Fruit fly (Drosophila melanogaster): Measurements from ENCODE around the gene CG1542.

CG1542 gene

dm6 chr3R:31213227-31213626 is at the start of gene CG1542, which contains the start of gene Zwilch:
Gene CG1542 (plus strand): TSS chr3R:31213458.
Gene Zwilch (minus strand): TSS chr3R:31213376.
- no peak for TF ChIP-seq CG8478 (optimal IDR thresholded peaks at IDR 0.05)
- peak; percentile 29 to 34 for TF ChIP-seq CTCF (optimal IDR thresholded peaks at IDR 0.05)

- no peak for TF ChIP-seq CG8478 (optimal IDR thresholded peaks at IDR 0.05)
- TF ChIP-seq CTCF (optimal IDR thresholded peaks at IDR 0.05), result no peak
Measured at dm6 chr3R:31168429-31168828, 44.8 kb upstream of the CG1542 start.

dm6 chr3R:31168968-31169367 is 44.3 kb upstream of the CG1542 start, which contains the start of gene stops:
Gene stops (minus strand): TSS chr3R:31169106.
- TF ChIP-seq CTCF (optimal IDR thresholded peaks at IDR 0.05), result no peak
- TF ChIP-seq CG8478 (optimal IDR thresholded peaks at IDR 0.05), result no peak

dm6 chr3R:31181816-31182215 is 31.4 kb upstream of the CG1542 start:
- TF ChIP-seq CTCF (optimal IDR thresholded peaks at IDR 0.05) (peak; percentile 54 to 77), CG8478 (optimal IDR thresholded peaks at IDR 0.05) (no peak)

dm6 chr3R:31193062-31193461 is 20.2 kb upstream of the CG1542 start, which contains the start of gene bnk:
Gene bnk (plus strand): TSS chr3R:31193362.
- no peak for TF ChIP-seq CG8478 (optimal IDR thresholded peaks at IDR 0.05)
- no peak for TF ChIP-seq CTCF (optimal IDR thresholded peaks at IDR 0.05)

- TF ChIP-seq CG8478 (optimal IDR thresholded peaks at IDR 0.05) (no peak), CTCF (optimal IDR thresholded peaks at IDR 0.05) (no peak)
Measured at dm6 chr3R:31194627-31195026, 18.6 kb upstream of the CG1542 start.

- TF ChIP-seq CTCF (optimal IDR thresholded peaks at IDR 0.05), result no peak
- TF ChIP-seq CG8478 (optimal IDR thresholded peaks at IDR 0.05), result no peak
Measured at dm6 chr3R:31195695-31196113, 17.6 kb upstream of the CG1542 start, which contains the start of gene mesh. Gene mesh (minus strand): TSS chr3R:31195762.

dm6 chr3R:31196731-31197130 is 16.5 kb upstream of the CG1542 start, which contains the start of gene CG1544:
Gene CG1544 (plus strand): TSS chr3R:31196916.
- no peak for TF ChIP-seq CG8478 (optimal IDR thresholded peaks at IDR 0.05)
- TF ChIP-seq CTCF (optimal IDR thresholded peaks at IDR 0.05), result peak in 1 of 2 experiments; percentile 10

dm6 chr3R:31197142-31197994 is 15.9 kb upstream of the CG1542 start:
- TF ChIP-seq CTCF (optimal IDR thresholded peaks at IDR 0.05) (no peak), CG8478 (optimal IDR thresholded peaks at IDR 0.05) (no peak)

- no peak for TF ChIP-seq CG8478 (optimal IDR thresholded peaks at IDR 0.05)
- no peak for TF ChIP-seq CTCF (optimal IDR thresholded peaks at IDR 0.05)
Measured at dm6 chr3R:31210630-31211029, 2.6 kb upstream of the CG1542 start, which contains the start of gene chp. Gene chp (minus strand): TSS chr3R:31210730.

dm6 chr3R:31215830-31216229 is 2.6 kb downstream of the CG1542 start, which contains the start of gene CG15561:
Gene CG15561 (minus strand): TSS chr3R:31215942.
- TF ChIP-seq CTCF (optimal IDR thresholded peaks at IDR 0.05) (no peak), CG8478 (optimal IDR thresholded peaks at IDR 0.05) (no peak)

- TF ChIP-seq CG8478 (optimal IDR thresholded peaks at IDR 0.05) (no peak), CTCF (optimal IDR thresholded peaks at IDR 0.05) (no peak)
Measured at dm6 chr3R:31218214-31218876, 5.1 kb downstream of the CG1542 start.

- TF ChIP-seq CG8478 (optimal IDR thresholded peaks at IDR 0.05), result no peak
- TF ChIP-seq CTCF (optimal IDR thresholded peaks at IDR 0.05), result peak; percentile 75 to 82
Measured at dm6 chr3R:31218997-31219992, 6.0 kb downstream of the CG1542 start, which contains the start of gene ATPsynC. Gene ATPsynC (minus strand): TSS chr3R:31219630.
